4 fruit fly cellular contexts compared by ENCODE assay signal in genomic region chr3R:9234756-9235255, dm6.
TF ChIP-seq lines count a peak whose summit lies in the region.

No protein-coding gene starts in this region.

- TF ChIP-seq CTCF in whole organism, embryonic (GFP tag; optimal IDR thresholded peaks at IDR 0.05; lab: Kevin White, UChicago), result no peak

TF ChIP-seq in whole organism, embryonic, 481 proteins besides CTCF, POLR2A, EP300 and RAD21:
- TF ChIP-seq abd-A (tag; optimal IDR thresholded peaks at IDR 0.05; lab: Kevin White, UChicago), result peak; percentile 78
- no peak for TF ChIP-seq CG7987 (GFP tag; optimal IDR thresholded peaks at IDR 0.05; lab: Kevin White, UChicago)
- TF ChIP-seq CG17612 (GFP tag; IDR thresholded peaks at IDR 0.05; lab: Robert Waterston, UW), result no peak
- peak in 1 of 2 experiments; percentile 32 for TF ChIP-seq Pdp1 (GFP tag; optimal IDR thresholded peaks at IDR 0.05; lab: Kevin White, UChicago)
- TF ChIP-seq bsh (GFP tag; optimal IDR thresholded peaks at IDR 0.05; lab: Kevin White, UChicago), result peak in 1 of 2 experiments; percentile 2
- peak; percentile 2 for TF ChIP-seq CG7839 (tag; optimal IDR thresholded peaks at IDR 0.05; lab: Kevin White, UChicago)
- TF ChIP-seq gcm (GFP tag; optimal IDR thresholded peaks at IDR 0.05; lab: Kevin White, UChicago), result no peak
- peak; percentile 19 for TF ChIP-seq sens (GFP tag; lab: Kevin White, UChicago)
- TF ChIP-seq sd (tag; optimal IDR thresholded peaks at IDR 0.05; lab: Kevin White, UChicago), result peak; percentile 66
- peak; percentile 1 for TF ChIP-seq CG12391 (tag; optimal IDR thresholded peaks at IDR 0.05; lab: Kevin White, UChicago)
- 0 out of 3 replicates have a peak, but pooled peaks have one; percentile 22 for TF ChIP-seq CG7357 (GFP tag; IDR thresholded peaks at IDR 0.05; lab: Robert Waterston, UW)
- TF ChIP-seq CG18599 (GFP tag; optimal IDR thresholded peaks at IDR 0.05; lab: Kevin White, UChicago), result no peak
- TF ChIP-seq CG2199 (GFP tag; IDR thresholded peaks at IDR 0.05; lab: Robert Waterston, UW), result peak; percentile 83; the same call in 2 of the 3 replicates
- no peak for TF ChIP-seq hkb (optimal IDR thresholded peaks at IDR 0.05; lab: Kevin White, UChicago)
- 0 out of 2 replicates have a peak, but pooled peaks have one; percentile 11 for TF ChIP-seq hkb (GFP tag; IDR thresholded peaks at IDR 0.05; lab: Robert Waterston, UW)
- peak; percentile 79 for TF ChIP-seq crol (GFP tag; IDR thresholded peaks at IDR 0.05; lab: Robert Waterston, UW)
- TF ChIP-seq slbo (GFP tag; IDR thresholded peaks at IDR 0.05; lab: Robert Waterston, UW), result peak; percentile 34; the same call in 1 of the 2 replicates
- no peak for TF ChIP-seq da (GFP tag; optimal IDR thresholded peaks at IDR 0.05; lab: Kevin White, UChicago)
- TF ChIP-seq CG17361 (GFP tag; IDR thresholded peaks at IDR 0.05; lab: Robert Waterston, UW), result 0 out of 3 replicates have a peak, but pooled peaks have one; percentile 8
- TF ChIP-seq CG31224 (GFP tag; IDR thresholded peaks at IDR 0.05; lab: Robert Waterston, UW), result peak; percentile 31; the same call in 1 of the 2 replicates
- peak; percentile 1 for TF ChIP-seq CG11504 (tag; optimal IDR thresholded peaks at IDR 0.05; lab: Kevin White, UChicago)

TF ChIP-seq in whole organism, prepupa, 60 proteins besides CTCF, POLR2A, EP300 and RAD21:
- TF ChIP-seq CG8319 (GFP tag; optimal IDR thresholded peaks at IDR 0.05; lab: Kevin White, UChicago) (no peak), CG1621 (tag; optimal IDR thresholded peaks at IDR 0.05; lab: Kevin White, UChicago) (no peak), CG11902 (GFP tag; optimal IDR thresholded peaks at IDR 0.05; lab: Kevin White, UChicago) (no peak), CG3032 (tag; optimal IDR thresholded peaks at IDR 0.05; lab: Kevin White, UChicago) (no peak), Hr38 (GFP tag; optimal IDR thresholded peaks at IDR 0.05; lab: Kevin White, UChicago) (no peak), Blimp-1 (GFP tag; optimal IDR thresholded peaks at IDR 0.05; lab: Kevin White, UChicago) (no peak), dsx (GFP tag; optimal IDR thresholded peaks at IDR 0.05; lab: Kevin White, UChicago; ENCODE audit: poor library complexity, severe bottlenecking) (peak; percentile 22), salr (GFP tag; optimal IDR thresholded peaks at IDR 0.05; lab: Kevin White, UChicago) (no peak), CG11762 (GFP tag; optimal IDR thresholded peaks at IDR 0.05; lab: Kevin White, UChicago; ENCODE audit: insufficient read depth) (no peak), CG8119 (GFP tag; IDR thresholded peaks at IDR 0.05; lab: Robert Waterston, UW) (0 out of 3 replicates have a peak, but pooled peaks have one; percentile 22), svp (GFP tag; lab: Kevin White, UChicago) (peak; percentile 57), CG32006 (GFP tag; optimal IDR thresholded peaks at IDR 0.05; lab: Kevin White, UChicago) (no peak), Eip93F (GFP tag; optimal IDR thresholded peaks at IDR 0.05; lab: Kevin White, UChicago) (no peak), CG6854 (GFP tag; optimal IDR thresholded peaks at IDR 0.05; lab: Kevin White, UChicago) (no peak), fkh (GFP tag; optimal IDR thresholded peaks at IDR 0.05; lab: Kevin White, UChicago) (peak; percentile 60), Eip78C (GFP tag; lab: Kevin White, UChicago) (peak; percentile 5), acj6 (GFP tag; optimal IDR thresholded peaks at IDR 0.05; lab: Kevin White, UChicago) (no peak), Hr4 (GFP tag; optimal IDR thresholded peaks at IDR 0.05; lab: Kevin White, UChicago) (no peak), achi (GFP tag; optimal IDR thresholded peaks at IDR 0.05; lab: Kevin White, UChicago) (no peak), Sox102F (GFP tag; optimal IDR thresholded peaks at IDR 0.05; lab: Kevin White, UChicago) (no peak), CG6163 (GFP tag; IDR thresholded peaks at IDR 0.05; lab: Robert Waterston, UW) (peak; percentile 38; the same call in 1 of the 3 replicates)
TF ChIP-seq in whole organism, prepupa: peak in this region for 6.

TF ChIP-seq in whole organism, pupa, 21 proteins besides CTCF, POLR2A, EP300 and RAD21:
- TF ChIP-seq Pif1B (GFP tag; optimal IDR thresholded peaks at IDR 0.05; lab: Kevin White, UChicago) (peak; percentile 0), CG8301 (tag; optimal IDR thresholded peaks at IDR 0.05; lab: Kevin White, UChicago) (no peak)

TF ChIP-seq in whole organism, wandering third instar larva, 38 proteins besides CTCF, POLR2A, EP300 and RAD21:
- TF ChIP-seq Dfd (GFP tag; optimal IDR thresholded peaks at IDR 0.05; lab: Kevin White, UChicago) (peak; percentile 42), Hnf4 (GFP tag; optimal IDR thresholded peaks at IDR 0.05; lab: Kevin White, UChicago) (no peak)
TF ChIP-seq in whole organism, wandering third instar larva: peak in this region for 1.
